Worm (Caenorhabditis elegans) whole organism, late embryonic: ENCODE data around the gene C27B7.2.

Experiments used
- fkh-10 ChIP-seq: fragments of 150-350 bp; optimal IDR thresholded peaks from 2 replicates; lab custom pipeline; 2014; ENCODE audit warnings: missing biosample characterization, missing genetic modification reagents, missing genetic modification characterization
- madf-2 ChIP-seq: sonication (generic microtip); optimal IDR thresholded peaks from 2 replicates; lab custom pipeline; 2017; ENCODE audit warnings: missing genetic modification characterization, missing compliant biosample characterization
- nhr-232 ChIP-seq: sonication (generic microtip); optimal IDR thresholded peaks from 2 replicates; lab custom pipeline; 2016; ENCODE audit warnings: missing genetic modification characterization, missing compliant biosample characterization
- pha-4 ChIP-seq: fragments of 150-350 bp; optimal IDR thresholded peaks from 2 replicates; lab custom pipeline; 2018; ENCODE audit warnings: missing biosample characterization, missing genetic modification reagents, missing genetic modification characterization
- ztf-16 ChIP-seq: sonication (generic microtip); optimal IDR thresholded peaks from 2 replicates; lab custom pipeline; 2017; ENCODE audit warnings: missing genetic modification characterization, missing compliant biosample characterization

ce11 chrIV:8918790-8919189, 26.1 kb downstream of the C27B7.2 start, which contains the start of gene rap-1:
- no peak for TF ChIP-seq pha-4
- no peak for TF ChIP-seq madf-2 (tag; lab: Kevin White, UChicago)
- TF ChIP-seq nhr-232: no peak
- no peak for TF ChIP-seq ztf-16 (tag; lab: Kevin White, UChicago)
- TF ChIP-seq fkh-10: no peak
